Fruit fly (Drosophila melanogaster): ENCODE data around the gene promL.
A peak's percentile ranks its signal among the peaks of the same experiment; 100 is the strongest.

promL gene

dm6 chr3L:3078398-3079155 is 48.9 kb downstream of the promL start (continued):
- TF ChIP-seq CG16779 (tag; optimal IDR thresholded peaks at IDR 0.05): no peak
- TF ChIP-seq Sox102F (GFP tag; optimal IDR thresholded peaks at IDR 0.05): peak; percentile 66
- peak; percentile 57 for TF ChIP-seq lz (GFP tag; optimal IDR thresholded peaks at IDR 0.05)
- peak; percentile 68 for TF ChIP-seq Met (GFP tag; optimal IDR thresholded peaks at IDR 0.05)
- TF ChIP-seq Hr39 (GFP tag; optimal IDR thresholded peaks at IDR 0.05): peak; percentile 69
- no peak for TF ChIP-seq CG11294 (GFP tag; IDR thresholded peaks at IDR 0.05)
- peak; percentile 45 for TF ChIP-seq Sox14 (GFP tag; optimal IDR thresholded peaks at IDR 0.05)
- peak; percentile 14 for TF ChIP-seq CG3919 (GFP tag; optimal IDR thresholded peaks at IDR 0.05)
- TF ChIP-seq salr (GFP tag; optimal IDR thresholded peaks at IDR 0.05): no peak
- TF ChIP-seq OdsH (GFP tag; optimal IDR thresholded peaks at IDR 0.05): peak; percentile 51
- peak; percentile 21 for TF ChIP-seq Ets96B (tag; optimal IDR thresholded peaks at IDR 0.05)
- no peak; the same call in 1 of the 2 replicates for TF ChIP-seq CG15336 (GFP tag; IDR thresholded peaks at IDR 0.05)
- no peak for TF ChIP-seq CG6163 (GFP tag; IDR thresholded peaks at IDR 0.05)
- no peak for TF ChIP-seq Lpt (GFP tag; optimal IDR thresholded peaks at IDR 0.05)
- TF ChIP-seq dsx (GFP tag; optimal IDR thresholded peaks at IDR 0.05; ENCODE audit: poor library complexity, severe bottlenecking): peak; percentile 11

- TF ChIP-seq Gug (GFP tag; IDR thresholded peaks at IDR 0.05) (no peak), dsx (GFP tag; optimal IDR thresholded peaks at IDR 0.05; ENCODE audit: poor library complexity, severe bottlenecking) (peak; percentile 68), CG9139 (GFP tag; optimal IDR thresholded peaks at IDR 0.05) (peak; percentile 7), vri (GFP tag; optimal IDR thresholded peaks at IDR 0.05) (peak; percentile 91), Sox102F (GFP tag; optimal IDR thresholded peaks at IDR 0.05) (peak; percentile 86), eg (GFP tag; IDR thresholded peaks at IDR 0.05) (peak; percentile 77), Ets21C (GFP tag; optimal IDR thresholded peaks at IDR 0.05) (no peak), CG8119 (GFP tag; IDR thresholded peaks at IDR 0.05) (peak; percentile 91), Smox (GFP tag; optimal IDR thresholded peaks at IDR 0.05) (peak; percentile 29), topi (GFP tag; optimal IDR thresholded peaks at IDR 0.05) (peak; percentile 6), Sox14 (GFP tag; optimal IDR thresholded peaks at IDR 0.05) (peak; percentile 54), CG11762 (GFP tag; optimal IDR thresholded peaks at IDR 0.05; ENCODE audit: insufficient read depth) (no peak), svp (GFP tag) (peak; percentile 94), fkh (GFP tag; optimal IDR thresholded peaks at IDR 0.05) (peak; percentile 62), CG10669 (GFP tag; optimal IDR thresholded peaks at IDR 0.05) (peak; percentile 52), lz (GFP tag; optimal IDR thresholded peaks at IDR 0.05) (peak; percentile 53), fd59A (GFP tag; optimal IDR thresholded peaks at IDR 0.05) (peak; percentile 16), Blimp-1 (GFP tag; optimal IDR thresholded peaks at IDR 0.05) (no peak), spab (GFP tag; optimal IDR thresholded peaks at IDR 0.05) (no peak), salr (GFP tag; optimal IDR thresholded peaks at IDR 0.05) (peak; percentile 4 to 61), CG6854 (GFP tag; optimal IDR thresholded peaks at IDR 0.05) (peak; percentile 73), CG10631 (GFP tag; optimal IDR thresholded peaks at IDR 0.05) (peak; percentile 12), Hr38 (GFP tag; optimal IDR thresholded peaks at IDR 0.05) (no peak), Ets96B (tag; optimal IDR thresholded peaks at IDR 0.05) (peak; percentile 31), pdm3 (GFP tag; optimal IDR thresholded peaks at IDR 0.05) (peak; percentile 56), Eip75B (GFP tag; optimal IDR thresholded peaks at IDR 0.05) (peak; percentile 46), ss (GFP tag; optimal IDR thresholded peaks at IDR 0.05) (peak; percentile 89 to 93), CG4318 (GFP tag; optimal IDR thresholded peaks at IDR 0.05) (no peak), Eip93F (GFP tag; optimal IDR thresholded peaks at IDR 0.05) (peak; percentile 62), CG1621 (tag; optimal IDR thresholded peaks at IDR 0.05) (peak; percentile 75), Hr4 (GFP tag; optimal IDR thresholded peaks at IDR 0.05) (peak; percentile 29), CG6276 (GFP tag; optimal IDR thresholded peaks at IDR 0.05) (peak; percentile 62), esn (GFP tag; optimal IDR thresholded peaks at IDR 0.05) (peak; percentile 61), CG15336 (GFP tag; IDR thresholded peaks at IDR 0.05) (peak; percentile 91), Met (GFP tag; optimal IDR thresholded peaks at IDR 0.05) (peak; percentile 72), cyc (GFP tag; optimal IDR thresholded peaks at IDR 0.05) (peak; percentile 23), CG16779 (tag; optimal IDR thresholded peaks at IDR 0.05) (peak; percentile 62), CG8319 (GFP tag; optimal IDR thresholded peaks at IDR 0.05) (no peak), CG6163 (GFP tag; IDR thresholded peaks at IDR 0.05) (peak; percentile 86), CG3032 (tag; optimal IDR thresholded peaks at IDR 0.05) (peak; percentile 32), Sox15 (GFP tag; optimal IDR thresholded peaks at IDR 0.05) (no peak)
These were observed 49.9 kb downstream of the promL start for dm6 chr3L:3077568-3078107.
